Worm (Caenorhabditis elegans) whole organism, L4 larva: Measurements from ENCODE around the gene F39F10.5.

Experiments used
- dve-1 ChIP-seq: sonication (generic microtip); optimal IDR thresholded peaks from 2 replicates; lab custom pipeline; 2017; ENCODE audit warnings: antibody characterized with exemption, mild to moderate bottlenecking, missing genetic modification characterization, missing compliant biosample characterization; ENCODE audit not compliant: insufficient read depth
- fos-1 ChIP-seq: fragments of 150-350 bp; optimal IDR thresholded peaks from 2 replicates; lab custom pipeline; 2014; ENCODE audit warnings: missing biosample characterization, missing genetic modification characterization
- nhr-41 ChIP-seq: fragments of 200-800 bp; sonication (Bioruptor generic); IDR thresholded peaks from 2 replicates; pipeline ENCODE4 v1.3.6; 2022; ENCODE audit warnings: missing genetic modification reagents, missing genetic modification characterization, missing compliant biosample characterization
- zag-1 ChIP-seq: fragments of 150-350 bp; optimal IDR thresholded peaks from 2 replicates; lab custom pipeline; 2014; ENCODE audit warnings: missing biosample characterization, missing genetic modification characterization

DNA sequence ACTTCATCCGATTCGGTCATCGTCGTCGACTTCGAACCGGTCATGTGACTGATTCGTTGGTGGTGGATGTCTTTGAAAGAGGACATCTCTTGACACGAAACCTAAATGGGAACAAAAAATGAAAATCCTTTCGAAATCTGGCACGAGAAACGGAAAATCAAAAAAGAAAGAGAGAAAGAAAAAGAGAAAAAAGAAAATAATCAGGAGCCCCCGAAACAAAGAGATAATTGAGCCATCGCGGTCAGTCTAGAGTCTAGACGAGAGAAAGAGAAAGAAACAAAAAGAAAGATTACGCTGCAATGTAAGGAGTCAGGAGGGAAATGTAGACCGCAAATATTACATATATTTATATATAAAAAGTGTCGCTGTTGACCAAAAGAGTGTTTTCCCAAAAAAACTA, 44.6 kb downstream of the F39F10.5 start, which contains the start of gene aakg-2:
- TF ChIP-seq fos-1 (tag; lab: Kevin White, UChicago): no peak
- no peak for TF ChIP-seq dve-1 (tag; lab: Kevin White, UChicago)
- no peak for TF ChIP-seq nhr-41 (GFP tag; lab: Robert Waterston, UW)
- no peak for TF ChIP-seq zag-1 (tag; lab: Kevin White, UChicago)
